Worm (Caenorhabditis elegans): ENCODE results near the gene vms-1.

The vms-1 gene

DNA sequence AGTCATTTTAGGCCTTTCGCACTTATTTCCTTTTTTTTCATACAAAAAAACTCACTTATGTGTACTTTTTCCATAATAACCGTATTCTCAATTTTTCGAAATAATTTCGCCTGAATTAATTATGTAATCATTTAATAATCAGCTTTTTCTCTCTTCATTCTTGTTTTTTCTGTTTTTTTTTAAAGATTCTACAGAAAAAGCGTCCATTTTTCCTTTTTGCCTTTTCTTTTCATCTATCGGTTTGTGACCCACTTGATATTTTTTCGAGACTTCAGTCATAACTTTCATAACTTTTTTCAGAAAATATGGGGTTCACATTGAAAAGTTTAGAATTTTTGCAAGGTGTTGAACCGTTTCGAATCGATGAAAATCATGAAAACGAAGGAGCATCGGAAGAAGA, at the start of gene vms-1:
Gene vms-1 (plus strand): TSS at position 301 of the 400 bp plus-strand sequence.
- no peak for TF ChIP-seq ztf-16 (tag; optimal IDR thresholded peaks at IDR 0.05)
- no peak for TF ChIP-seq elt-4 (tag; optimal IDR thresholded peaks at IDR 0.05)
- no peak for TF ChIP-seq hlh-8 (tag; optimal IDR thresholded peaks at IDR 0.05)
- no peak for TF ChIP-seq syd-9 (tag; optimal IDR thresholded peaks at IDR 0.05)
- TF ChIP-seq pha-2 (tag; optimal IDR thresholded peaks at IDR 0.05): no peak
- no peak for TF ChIP-seq unc-42 (tag; optimal IDR thresholded peaks at IDR 0.05)
- no peak for TF ChIP-seq unc-3 (GFP tag; conservative IDR thresholded peaks at IDR 0.05)
- TF ChIP-seq unc-3 (tag; optimal IDR thresholded peaks at IDR 0.05): no peak
- TF ChIP-seq nhr-11 (tag; optimal IDR thresholded peaks at IDR 0.05): no peak
- no peak for TF ChIP-seq eyg-1 (tag; optimal IDR thresholded peaks at IDR 0.05)
- no peak for TF ChIP-seq sox-2 (GFP tag; IDR thresholded peaks at IDR 0.05)
- TF ChIP-seq sox-4 (tag; optimal IDR thresholded peaks at IDR 0.05): no peak
- TF ChIP-seq ref-2 (tag; optimal IDR thresholded peaks at IDR 0.05): no peak
- TF ChIP-seq mec-3 (tag; optimal IDR thresholded peaks at IDR 0.05; ENCODE audit: borderline replicate concordance): no peak
- no peak for TF ChIP-seq fkh-10 (GFP tag; optimal IDR thresholded peaks at IDR 0.05)
- TF ChIP-seq ceh-24 (tag; optimal IDR thresholded peaks at IDR 0.05): no peak

- TF ChIP-seq hlh-6 (tag; optimal IDR thresholded peaks at IDR 0.05) (no peak), tbx-7 (tag; optimal IDR thresholded peaks at IDR 0.05) (no peak), pqm-1 (tag; optimal IDR thresholded peaks at IDR 0.05) (no peak), npax-4 (tag; optimal IDR thresholded peaks at IDR 0.05) (no peak), unc-86 (tag; optimal IDR thresholded peaks at IDR 0.05) (no peak), fkh-6 (tag; optimal IDR thresholded peaks at IDR 0.05) (no peak), sox-2 (GFP tag; IDR thresholded peaks at IDR 0.05) (no peak), ref-2 (tag; optimal IDR thresholded peaks at IDR 0.05) (no peak), ceh-48 (tag; optimal IDR thresholded peaks at IDR 0.05) (no peak), eyg-1 (tag; optimal IDR thresholded peaks at IDR 0.05) (no peak), pax-1 (tag; optimal IDR thresholded peaks at IDR 0.05) (no peak), unc-3 (GFP tag; conservative IDR thresholded peaks at IDR 0.05) (no peak), unc-3 (tag; optimal IDR thresholded peaks at IDR 0.05) (no peak)
Observed at ce11 chrIII:8042775-8043174, 45.6 kb upstream of the vms-1 start, which contains the start of gene K12H4.6. Gene K12H4.6, minus strand, starts transcription at chrIII:8042875.

ce11 chrIII:8043784-8044183, 44.6 kb upstream of the vms-1 start:
- TF ChIP-seq unc-86 (tag; optimal IDR thresholded peaks at IDR 0.05) (peak; percentile 100), ceh-30 (tag; optimal IDR thresholded peaks at IDR 0.05) (no peak), eyg-1 (tag; optimal IDR thresholded peaks at IDR 0.05) (peak; percentile 100), ceh-2 (tag; optimal IDR thresholded peaks at IDR 0.05) (peak; percentile 100), ceh-19 (GFP tag; optimal IDR thresholded peaks at IDR 0.05) (peak; percentile 100), ztf-16 (tag; optimal IDR thresholded peaks at IDR 0.05) (peak; percentile 100), fkh-6 (tag; optimal IDR thresholded peaks at IDR 0.05) (peak; percentile 99), ttx-3 (tag; optimal IDR thresholded peaks at IDR 0.05) (peak; percentile 100), pros-1 (tag; optimal IDR thresholded peaks at IDR 0.05) (peak; percentile 53), unc-42 (tag; optimal IDR thresholded peaks at IDR 0.05) (peak; percentile 100), pag-3 (tag; optimal IDR thresholded peaks at IDR 0.05; ENCODE audit: borderline replicate concordance) (peak; percentile 100), che-1 (tag; optimal IDR thresholded peaks at IDR 0.05) (peak; percentile 96), ama-1 (optimal IDR thresholded peaks at IDR 0.05) (no peak), ceh-24 (tag; optimal IDR thresholded peaks at IDR 0.05) (peak; percentile 98), T23F11.4 (GFP tag; optimal IDR thresholded peaks at IDR 0.05) (peak; percentile 99), ceh-6 (GFP tag; optimal IDR thresholded peaks at IDR 0.05) (peak; percentile 98), dmd-4 (tag; optimal IDR thresholded peaks at IDR 0.05; ENCODE audit: borderline replicate concordance) (peak; percentile 100), odd-2 (tag; optimal IDR thresholded peaks at IDR 0.05) (no peak), pat-9 (tag; optimal IDR thresholded peaks at IDR 0.05) (peak; percentile 99), rnt-1 (tag; optimal IDR thresholded peaks at IDR 0.05) (peak; percentile 100), ceh-14 (tag; optimal IDR thresholded peaks at IDR 0.05) (peak; percentile 100), hlh-8 (tag; optimal IDR thresholded peaks at IDR 0.05) (peak; percentile 100), lin-11 (tag; optimal IDR thresholded peaks at IDR 0.05) (peak; percentile 96), ref-2 (tag; optimal IDR thresholded peaks at IDR 0.05) (peak; percentile 100), ceh-18 (tag; optimal IDR thresholded peaks at IDR 0.05) (peak; percentile 100), sox-2 (GFP tag; IDR thresholded peaks at IDR 0.05) (peak; percentile 97), zip-5 (tag; optimal IDR thresholded peaks at IDR 0.05) (peak; percentile 100), hlh-30 (tag; optimal IDR thresholded peaks at IDR 0.05; ENCODE audit: insufficient read depth) (peak; percentile 76), fkh-10 (GFP tag; optimal IDR thresholded peaks at IDR 0.05) (peak; percentile 42), nhr-232 (tag; optimal IDR thresholded peaks at IDR 0.05) (peak; percentile 96), ceh-22 (tag; optimal IDR thresholded peaks at IDR 0.05) (peak; percentile 37), hlh-6 (tag; optimal IDR thresholded peaks at IDR 0.05) (peak; percentile 100), lim-6 (tag; optimal IDR thresholded peaks at IDR 0.05) (peak; percentile 100), fax-1 (tag; optimal IDR thresholded peaks at IDR 0.05) (peak; percentile 100), Y22D7AL.16 (tag; optimal IDR thresholded peaks at IDR 0.05) (peak; percentile 100), ceh-48 (tag; optimal IDR thresholded peaks at IDR 0.05) (peak; percentile 99)
